Worm (Caenorhabditis elegans): ENCODE data around the gene F47D12.3.

DNA sequence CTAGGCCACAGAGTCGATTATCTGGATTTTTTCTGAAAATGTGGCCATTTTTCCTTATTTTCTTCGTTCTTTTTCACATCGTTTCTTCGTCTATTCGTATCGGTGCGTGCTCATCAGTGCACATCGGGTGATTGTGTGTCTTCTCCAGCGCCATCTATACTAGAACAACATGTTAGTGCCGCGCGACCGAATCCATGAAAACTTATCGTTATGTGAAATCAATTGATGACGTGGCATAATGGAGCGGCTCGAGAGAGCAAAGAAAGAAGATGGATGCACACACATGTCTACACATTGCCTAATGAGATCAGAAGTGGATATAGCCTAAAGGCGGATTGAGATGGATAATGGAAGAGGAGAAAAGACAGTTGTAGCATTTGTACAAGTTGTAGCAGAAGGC lies 14.0 kb downstream of the F47D12.3 start:
- TF ChIP-seq ama-1 (optimal IDR thresholded peaks at IDR 0.05): no peak
- no peak for TF ChIP-seq ets-7 (tag; optimal IDR thresholded peaks at IDR 0.05)
- TF ChIP-seq tbx-37 (GFP tag; conservative IDR thresholded peaks at IDR 0.05): no peak
- TF ChIP-seq ceh-36 (tag; optimal IDR thresholded peaks at IDR 0.05): no peak
- TF ChIP-seq hnd-1 (tag; optimal IDR thresholded peaks at IDR 0.05): no peak
- TF ChIP-seq tbx-11 (GFP tag; IDR thresholded peaks at IDR 0.05): no peak
- TF ChIP-seq F13C5.2 (tag; optimal IDR thresholded peaks at IDR 0.05): no peak
- TF ChIP-seq scrt-1 (GFP tag; IDR thresholded peaks at IDR 0.05): no peak
- no peak for TF ChIP-seq hmbx-1 (tag; optimal IDR thresholded peaks at IDR 0.05)
- no peak for TF ChIP-seq flt-1 (GFP tag; IDR thresholded peaks at IDR 0.05)
